Fruit fly (Drosophila melanogaster): ENCODE measurements around the gene CG14247.
A peak's percentile ranks its signal among the peaks of the same experiment; 100 is the strongest.

CG14247 gene

dm6 chr3R:26690197-26690596, 47.2 kb upstream of the CG14247 start (continued):
- no peak for TF ChIP-seq CG13894 (tag; optimal IDR thresholded peaks at IDR 0.05)
- no peak for TF ChIP-seq sd (tag; optimal IDR thresholded peaks at IDR 0.05)
- TF ChIP-seq CG12769 (tag; optimal IDR thresholded peaks at IDR 0.05): no peak
- TF ChIP-seq jing (GFP tag; optimal IDR thresholded peaks at IDR 0.05): no peak
- no peak for TF ChIP-seq Scr (GFP tag; IDR thresholded peaks at IDR 0.05; ENCODE audit: partially characterized antibody)
- TF ChIP-seq CG5180 (GFP tag; optimal IDR thresholded peaks at IDR 0.05): no peak
- TF ChIP-seq slbo (GFP tag; IDR thresholded peaks at IDR 0.05): peak; percentile 31; the same call in 1 of the 2 replicates
- no peak for TF ChIP-seq Gsc (GFP tag; IDR thresholded peaks at IDR 0.05)
- TF ChIP-seq kah (GFP tag; optimal IDR thresholded peaks at IDR 0.05): no peak
- TF ChIP-seq CG12104 (GFP tag; optimal IDR thresholded peaks at IDR 0.05): no peak
- no peak for TF ChIP-seq pb (GFP tag; optimal IDR thresholded peaks at IDR 0.05)
- TF ChIP-seq CoRest (tag; optimal IDR thresholded peaks at IDR 0.05): no peak
- peak; percentile 11 for TF ChIP-seq CG7556 (GFP tag; optimal IDR thresholded peaks at IDR 0.05)
- no peak for TF ChIP-seq fd102C (GFP tag; optimal IDR thresholded peaks at IDR 0.05)
- TF ChIP-seq B-H1 (GFP tag; IDR thresholded peaks at IDR 0.05): no peak
- TF ChIP-seq bab2 (GFP tag; optimal IDR thresholded peaks at IDR 0.05): no peak
- no peak for TF ChIP-seq crp (GFP tag; optimal IDR thresholded peaks at IDR 0.05)
- TF ChIP-seq B-H2 (GFP tag; optimal IDR thresholded peaks at IDR 0.05): no peak
- no peak for TF ChIP-seq CG9609 (GFP tag; optimal IDR thresholded peaks at IDR 0.05)
- no peak for TF ChIP-seq Chrac-16 (GFP tag; optimal IDR thresholded peaks at IDR 0.05)
- no peak for TF ChIP-seq sim (GFP tag; IDR thresholded peaks at IDR 0.05)
- no peak for TF ChIP-seq HLH4C (GFP tag; IDR thresholded peaks at IDR 0.05; ENCODE audit: partially characterized antibody)
- peak; percentile 11 for TF ChIP-seq Fer1 (GFP tag; optimal IDR thresholded peaks at IDR 0.05)
- TF ChIP-seq eyg (GFP tag; optimal IDR thresholded peaks at IDR 0.05): no peak
- TF ChIP-seq pfk (GFP tag; optimal IDR thresholded peaks at IDR 0.05): no peak
- TF ChIP-seq CG15011 (GFP tag; optimal IDR thresholded peaks at IDR 0.05): no peak
- TF ChIP-seq CG11504 (tag; optimal IDR thresholded peaks at IDR 0.05): peak; percentile 34
- no peak for TF ChIP-seq exex (tag; optimal IDR thresholded peaks at IDR 0.05)
- peak; percentile 51; the same call in 1 of the 2 replicates for TF ChIP-seq Rfx (GFP tag; IDR thresholded peaks at IDR 0.05)
- no peak for TF ChIP-seq Gug (GFP tag; IDR thresholded peaks at IDR 0.05)
- TF ChIP-seq Eip74EF (GFP tag; optimal IDR thresholded peaks at IDR 0.05): no peak
- no peak for TF ChIP-seq Oli (tag; optimal IDR thresholded peaks at IDR 0.05)
- TF ChIP-seq Spps (tag; optimal IDR thresholded peaks at IDR 0.05): no peak
- no peak for TF ChIP-seq ro (GFP tag; IDR thresholded peaks at IDR 0.05)
- no peak for TF ChIP-seq luna (GFP tag; optimal IDR thresholded peaks at IDR 0.05)
- peak; percentile 52 for TF ChIP-seq lab (GFP tag; optimal IDR thresholded peaks at IDR 0.05)
- TF ChIP-seq Fer3 (tag; optimal IDR thresholded peaks at IDR 0.05): peak; percentile 9
- TF ChIP-seq CG7839 (tag; optimal IDR thresholded peaks at IDR 0.05): peak; percentile 33
- TF ChIP-seq mirr (GFP tag; optimal IDR thresholded peaks at IDR 0.05): no peak
- TF ChIP-seq CG10366 (GFP tag; IDR thresholded peaks at IDR 0.05): peak; percentile 34; the same call in 1 of the 2 replicates
- TF ChIP-seq CG2199 (GFP tag; IDR thresholded peaks at IDR 0.05): no peak
- TF ChIP-seq CG2678 (tag; optimal IDR thresholded peaks at IDR 0.05): peak; percentile 18
- TF ChIP-seq tap (tag; optimal IDR thresholded peaks at IDR 0.05): no peak
- no peak for TF ChIP-seq pros (GFP tag; optimal IDR thresholded peaks at IDR 0.05)
- TF ChIP-seq CG8290 (GFP tag; optimal IDR thresholded peaks at IDR 0.05): no peak
- peak in 1 of 2 experiments; percentile 2 for TF ChIP-seq CG8290 (tag; optimal IDR thresholded peaks at IDR 0.05)
- no peak for TF ChIP-seq Asciz (GFP tag; optimal IDR thresholded peaks at IDR 0.05)
- no peak for TF ChIP-seq Neu2 (GFP tag; optimal IDR thresholded peaks at IDR 0.05; ENCODE audit: borderline replicate concordance)
- TF ChIP-seq CG18262 (tag; optimal IDR thresholded peaks at IDR 0.05): no peak
- TF ChIP-seq Ada2b (GFP tag; IDR thresholded peaks at IDR 0.05): 0 out of 2 replicates have a peak, but pooled peaks have one; percentile 19
- TF ChIP-seq CG10565 (GFP tag; optimal IDR thresholded peaks at IDR 0.05): no peak

Measured in whole organism, embryonic.